Worm (Caenorhabditis elegans): ENCODE measurements around the gene fog-2.

fog-2 gene

DNA sequence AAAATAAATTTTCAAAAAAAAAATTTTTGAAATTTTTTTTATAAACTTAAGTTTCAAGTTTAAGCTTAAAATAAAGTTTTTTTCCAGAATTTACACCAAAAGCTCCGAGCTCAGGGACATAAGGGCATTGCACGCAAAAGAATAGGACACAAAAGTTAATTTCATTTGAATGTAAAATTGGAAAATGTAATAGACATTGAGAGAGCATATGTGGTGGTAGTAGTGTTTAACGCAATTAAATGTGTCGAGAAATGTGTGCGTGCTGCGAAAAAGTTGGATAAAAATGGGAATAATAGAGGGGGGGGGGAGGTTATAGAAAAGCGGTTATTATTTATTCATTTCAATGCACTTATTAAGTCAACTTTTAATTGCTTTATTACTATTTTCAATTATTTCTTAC lies 21.6 kb downstream of the fog-2 start:
- TF ChIP-seq ceh-9 (tag; optimal IDR thresholded peaks at IDR 0.05) (no peak), lin-15B (tag; optimal IDR thresholded peaks at IDR 0.05) (no peak), nhr-11 (tag; optimal IDR thresholded peaks at IDR 0.05) (no peak), snpc-4 (tag; optimal IDR thresholded peaks at IDR 0.05) (no peak), R02D3.7 (tag; optimal IDR thresholded peaks at IDR 0.05) (no peak), skn-1 (tag; optimal IDR thresholded peaks at IDR 0.05) (no peak)

DNA sequence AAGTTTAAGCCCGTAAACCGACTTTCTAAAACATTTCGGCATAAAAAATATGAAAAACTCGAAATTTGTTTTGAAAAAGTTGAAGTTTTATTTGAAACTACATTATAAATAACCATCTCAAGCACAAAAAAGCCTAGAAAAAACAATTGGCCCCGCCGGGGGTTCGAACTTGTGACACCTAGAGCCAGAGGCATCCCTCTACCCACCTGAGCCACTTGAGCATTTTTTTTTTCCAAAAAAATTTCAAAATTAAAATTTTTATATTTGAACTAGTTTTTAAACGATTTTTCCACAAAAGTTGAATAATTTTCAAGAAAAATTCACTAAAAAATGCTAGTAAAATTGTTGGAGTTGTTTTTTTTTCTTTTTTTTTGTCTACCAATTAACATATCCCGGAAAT lies 24.7 kb downstream of the fog-2 start:
- no peak for TF ChIP-seq ceh-28 (tag; optimal IDR thresholded peaks at IDR 0.05)
- no peak for TF ChIP-seq lin-15B (tag; optimal IDR thresholded peaks at IDR 0.05)
- no peak for TF ChIP-seq nhr-11 (tag; optimal IDR thresholded peaks at IDR 0.05)
- no peak for TF ChIP-seq tbx-2 (tag; optimal IDR thresholded peaks at IDR 0.05)
- no peak for TF ChIP-seq pha-4 (tag; optimal IDR thresholded peaks at IDR 0.05)
- TF ChIP-seq elt-1 (tag; optimal IDR thresholded peaks at IDR 0.05) = no peak
- no peak for TF ChIP-seq nhr-76 (tag; optimal IDR thresholded peaks at IDR 0.05)
- no peak for TF ChIP-seq nhr-25 (tag; optimal IDR thresholded peaks at IDR 0.05)
- no peak for TF ChIP-seq nhr-12 (tag; optimal IDR thresholded peaks at IDR 0.05)
- no peak for TF ChIP-seq aly-2 (tag; optimal IDR thresholded peaks at IDR 0.05)
- TF ChIP-seq nhr-23 (tag; optimal IDR thresholded peaks at IDR 0.05) = no peak
- TF ChIP-seq mdl-1 (tag; optimal IDR thresholded peaks at IDR 0.05) = no peak
- no peak for TF ChIP-seq sea-2 (GFP tag; optimal IDR thresholded peaks at IDR 0.05)
- no peak for TF ChIP-seq ztf-11 (tag; optimal IDR thresholded peaks at IDR 0.05)
- no peak for TF ChIP-seq unc-62 (GFP tag; optimal IDR thresholded peaks at IDR 0.05)
- TF ChIP-seq nhr-43 (tag; optimal IDR thresholded peaks at IDR 0.05; ENCODE audit: poor library complexity, severe bottlenecking) = no peak
- TF ChIP-seq skn-1 (tag; optimal IDR thresholded peaks at IDR 0.05) = no peak
- no peak for TF ChIP-seq jun-1 (tag; optimal IDR thresholded peaks at IDR 0.05)
- no peak for TF ChIP-seq elt-2 (tag; optimal IDR thresholded peaks at IDR 0.05)
- no peak for TF ChIP-seq zag-1 (tag; optimal IDR thresholded peaks at IDR 0.05)

DNA sequence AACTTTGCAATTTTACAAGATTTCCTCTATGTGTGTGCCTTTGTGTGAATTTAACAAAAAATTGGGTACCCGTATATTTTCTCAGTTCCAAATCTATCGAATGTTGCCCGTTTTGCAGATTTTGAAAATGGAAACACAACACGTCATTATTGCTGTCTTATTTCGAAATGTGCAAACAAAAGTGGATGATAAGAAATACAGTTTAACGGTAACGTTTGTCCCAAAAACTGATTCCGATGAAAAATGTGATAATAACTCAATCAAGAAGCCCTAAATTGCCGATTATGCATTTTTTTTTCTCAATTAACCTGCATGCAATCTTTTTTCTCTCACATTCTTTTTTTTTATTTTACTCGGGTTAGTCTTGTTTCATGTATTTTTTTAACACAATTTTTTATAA lies 26.3 kb downstream of the fog-2 start:
- peak; percentile 76 for TF ChIP-seq elt-2 (tag; optimal IDR thresholded peaks at IDR 0.05)
- TF ChIP-seq nhr-11 (tag; optimal IDR thresholded peaks at IDR 0.05) = no peak
- TF ChIP-seq mml-1 (tag; optimal IDR thresholded peaks at IDR 0.05) = no peak
- TF ChIP-seq lin-15B (tag; optimal IDR thresholded peaks at IDR 0.05) = no peak
- TF ChIP-seq eor-1 (tag; optimal IDR thresholded peaks at IDR 0.05) = no peak
- no peak for TF ChIP-seq elt-3 (tag; optimal IDR thresholded peaks at IDR 0.05)
- no peak for TF ChIP-seq nhr-237 (tag; optimal IDR thresholded peaks at IDR 0.05)
- TF ChIP-seq pha-4 (tag; optimal IDR thresholded peaks at IDR 0.05) = peak; percentile 28
- no peak for TF ChIP-seq lsy-12 (tag; optimal IDR thresholded peaks at IDR 0.05)
- TF ChIP-seq nhr-25 (tag; optimal IDR thresholded peaks at IDR 0.05) = no peak
- TF ChIP-seq jun-1 (tag; optimal IDR thresholded peaks at IDR 0.05) = no peak
- TF ChIP-seq ceh-28 (tag; optimal IDR thresholded peaks at IDR 0.05) = no peak
- TF ChIP-seq hmg-11 (tag; optimal IDR thresholded peaks at IDR 0.05) = no peak
- TF ChIP-seq fos-1 (tag; optimal IDR thresholded peaks at IDR 0.05) = no peak
- TF ChIP-seq nhr-28 (tag; optimal IDR thresholded peaks at IDR 0.05) = no peak
- TF ChIP-seq pqm-1 (tag; optimal IDR thresholded peaks at IDR 0.05) = peak; percentile 15
- TF ChIP-seq fkh-10 (GFP tag; optimal IDR thresholded peaks at IDR 0.05) = no peak
- no peak for TF ChIP-seq sea-2 (GFP tag; optimal IDR thresholded peaks at IDR 0.05)
- TF ChIP-seq egl-5 (tag; optimal IDR thresholded peaks at IDR 0.05) = no peak
- TF ChIP-seq nhr-12 (tag; optimal IDR thresholded peaks at IDR 0.05) = no peak
- no peak for TF ChIP-seq ztf-4 (tag; optimal IDR thresholded peaks at IDR 0.05)
- no peak for TF ChIP-seq fkh-2 (tag; optimal IDR thresholded peaks at IDR 0.05)
- no peak for TF ChIP-seq unc-39 (tag; optimal IDR thresholded peaks at IDR 0.05)

DNA sequence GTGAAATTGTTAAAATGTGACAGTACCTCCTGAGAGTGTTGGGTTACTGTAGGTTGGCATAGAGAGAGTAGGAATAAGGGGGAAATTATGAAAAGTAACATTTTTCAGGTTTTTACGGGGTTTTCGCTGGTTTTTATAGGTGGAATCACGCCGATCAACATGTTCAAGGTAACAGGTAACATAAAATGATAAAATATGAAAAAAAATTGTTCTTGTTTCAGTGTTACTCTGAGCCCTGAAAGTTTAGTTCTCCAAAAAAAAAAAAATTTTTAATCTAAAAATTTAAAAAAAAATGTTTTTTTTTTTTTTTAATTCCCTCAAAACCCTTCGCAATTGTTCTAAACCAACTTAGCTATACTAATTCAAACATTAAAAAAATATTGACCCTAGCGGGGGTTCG lies 34.7 kb downstream of the fog-2 start, which contains the start of gene Y113G7B.15:
Gene Y113G7B.15, minus strand, starts transcription at position 101 of the 400 bp plus-strand sequence.
- no peak for TF ChIP-seq hmg-11 (tag; optimal IDR thresholded peaks at IDR 0.05)
- no peak for TF ChIP-seq fkh-10 (GFP tag; optimal IDR thresholded peaks at IDR 0.05)
- TF ChIP-seq nhr-67 (tag; optimal IDR thresholded peaks at IDR 0.05) = no peak
- TF ChIP-seq nhr-28 (tag; optimal IDR thresholded peaks at IDR 0.05) = no peak
- TF ChIP-seq mml-1 (tag; optimal IDR thresholded peaks at IDR 0.05) = no peak
- no peak for TF ChIP-seq elt-1 (tag; optimal IDR thresholded peaks at IDR 0.05)
- no peak for TF ChIP-seq egl-27 (tag; optimal IDR thresholded peaks at IDR 0.05)
- TF ChIP-seq snpc-4 (tag; optimal IDR thresholded peaks at IDR 0.05) = no peak
- no peak for TF ChIP-seq daf-12 (tag; optimal IDR thresholded peaks at IDR 0.05)
- no peak for TF ChIP-seq sea-2 (GFP tag; optimal IDR thresholded peaks at IDR 0.05)
- TF ChIP-seq lsy-12 (tag; optimal IDR thresholded peaks at IDR 0.05) = no peak
- TF ChIP-seq nhr-76 (tag; optimal IDR thresholded peaks at IDR 0.05) = no peak
- TF ChIP-seq ceh-9 (tag; optimal IDR thresholded peaks at IDR 0.05) = no peak
- TF ChIP-seq unc-39 (tag; optimal IDR thresholded peaks at IDR 0.05) = no peak
- TF ChIP-seq lin-39 (tag; optimal IDR thresholded peaks at IDR 0.05) = no peak
- TF ChIP-seq fkh-2 (tag; optimal IDR thresholded peaks at IDR 0.05) = no peak
- TF ChIP-seq elt-2 (tag; optimal IDR thresholded peaks at IDR 0.05) = no peak
- no peak for TF ChIP-seq eor-1 (tag; optimal IDR thresholded peaks at IDR 0.05)
- TF ChIP-seq nhr-12 (tag; optimal IDR thresholded peaks at IDR 0.05) = no peak
